Fruit fly (Drosophila melanogaster): ENCODE results near the gene XNP.

DNA sequence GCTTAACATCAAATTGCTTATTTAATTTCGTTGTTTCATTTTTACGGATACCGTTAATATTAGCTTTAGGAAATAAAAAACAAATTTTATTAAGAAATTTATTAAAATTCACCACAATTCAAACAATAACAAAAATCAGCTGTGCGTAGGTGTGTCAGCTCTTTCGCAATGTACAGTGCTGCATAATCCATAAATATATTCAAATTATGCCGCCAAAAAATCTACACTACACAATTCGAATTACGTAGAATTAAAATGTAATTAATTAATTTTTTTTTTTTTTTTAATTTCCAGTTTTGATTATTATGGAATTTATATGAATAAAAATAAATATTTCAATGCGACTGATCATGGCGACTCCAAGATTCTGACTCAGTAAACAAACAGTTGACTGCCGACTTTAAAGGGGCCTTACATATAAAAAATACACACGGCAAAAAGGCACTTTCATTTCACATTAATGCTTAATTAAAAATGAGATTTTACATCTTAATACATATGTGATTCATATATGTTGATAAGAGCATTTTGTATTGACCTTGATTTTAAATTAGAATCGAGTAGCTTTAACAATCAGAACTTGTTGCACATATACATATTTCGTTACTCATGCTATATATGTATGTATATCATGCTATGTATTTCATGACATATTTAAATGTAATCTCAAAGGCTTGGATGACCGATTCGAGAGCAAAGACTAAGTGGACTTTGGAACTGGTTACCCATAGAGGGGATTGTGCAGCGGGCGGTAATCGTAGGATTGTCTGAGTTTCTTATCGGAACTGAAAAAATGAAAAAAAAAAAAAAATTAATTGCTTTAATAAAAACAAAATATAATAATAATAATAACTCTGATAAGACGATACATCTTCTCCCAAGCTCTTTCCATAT, 10.9 kb upstream of the XNP start:
- no peak for TF ChIP-seq h (optimal IDR thresholded peaks at IDR 0.05)
- no peak for TF ChIP-seq ttk (optimal IDR thresholded peaks at IDR 0.05)
- TF ChIP-seq psq (optimal IDR thresholded peaks at IDR 0.05), result no peak
